Worm (Caenorhabditis elegans) whole organism, midembryonic: Measurements from ENCODE around the gene C18F10.7.

Experiments used
- T22C8.4 ChIP-seq: fragments of 200-800 bp; sonication (Bioruptor generic); IDR thresholded peaks from 2 replicates; pipeline ENCODE4 v1.3.6; 2022; ENCODE audit warnings: missing genetic modification characterization, missing compliant biosample characterization
- cog-1 ChIP-seq: sonication (generic microtip); optimal IDR thresholded peaks from 2 replicates; lab custom pipeline; 2016; ENCODE audit warnings: missing genetic modification characterization, missing compliant biosample characterization
- flt-1 ChIP-seq: fragments of 200-800 bp; sonication (Bioruptor generic); IDR thresholded peaks from 2 replicates; pipeline ENCODE4 v1.3.6; 2022; ENCODE audit warnings: missing genetic modification characterization, missing compliant biosample characterization
- klf-2 ChIP-seq: fragments of 200-800 bp; sonication (Bioruptor generic); conservative IDR thresholded peaks from 2 replicates; pipeline ENCODE4 v1.3.6; 2022; ENCODE audit warnings: missing genetic modification reagents, missing genetic modification characterization, missing compliant biosample characterization
- med-1 ChIP-seq: sonication (generic microtip); optimal IDR thresholded peaks from 2 replicates; lab custom pipeline; 2017; ENCODE audit warnings: missing genetic modification characterization, mild to moderate bottlenecking, missing compliant biosample characterization, antibody characterized with exemption, missing genetic modification reagents; ENCODE audit not compliant: insufficient read depth
- ref-1 ChIP-seq: fragments of 200-800 bp; sonication (Bioruptor generic); conservative IDR thresholded peaks from 2 replicates; pipeline ENCODE4 v1.3.6; 2022; ENCODE audit warnings: missing genetic modification reagents, missing genetic modification characterization, missing compliant biosample characterization
- tab-1 ChIP-seq: fragments of 200-800 bp; sonication (Bioruptor generic); IDR thresholded peaks from 2 replicates; pipeline ENCODE4 v1.3.6; 2022; ENCODE audit warnings: missing genetic modification characterization, missing compliant biosample characterization
- ztf-23 ChIP-seq: fragments of 200-800 bp; sonication (Bioruptor generic); IDR thresholded peaks from 2 replicates; pipeline ENCODE4 v1.3.6; 2022; ENCODE audit warnings: missing genetic modification reagents, missing genetic modification characterization, missing compliant biosample characterization
- ztf-29 ChIP-seq: fragments of 200-800 bp; sonication (Bioruptor generic); IDR thresholded peaks from 2 replicates; pipeline ENCODE4 v1.3.6; 2022; ENCODE audit warnings: missing genetic modification reagents, missing genetic modification characterization, missing compliant biosample characterization

C18F10.7 gene

DNA sequence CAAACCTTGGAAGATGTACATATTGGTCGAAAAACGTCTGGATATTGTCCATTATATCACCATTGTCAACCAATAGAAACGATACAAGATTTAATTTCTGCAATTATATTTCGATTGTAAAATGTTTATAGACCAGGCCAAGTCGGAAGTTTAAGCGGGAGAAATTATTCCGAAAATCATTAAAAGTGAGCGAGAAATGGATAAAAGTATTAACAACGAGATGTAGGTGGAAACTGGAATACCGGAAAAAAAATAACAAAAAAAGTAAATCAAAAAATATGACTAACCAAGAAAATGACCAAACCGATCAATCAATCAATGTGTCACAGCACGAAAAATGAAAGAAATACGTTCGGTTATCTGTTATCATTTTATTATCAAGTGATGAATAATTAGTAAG lies 9.0 kb upstream of the C18F10.7 start, which contains the start of gene F47D12.6:
Gene F47D12.6 (minus strand): TSS at position 101 of the 400 bp plus-strand sequence.
- TF ChIP-seq ref-1 (GFP tag; lab: Robert Waterston, UW): no peak
- no peak for TF ChIP-seq klf-2 (GFP tag; lab: Robert Waterston, UW)
- TF ChIP-seq med-1: no peak
- TF ChIP-seq tab-1 (GFP tag; lab: Robert Waterston, UW): no peak
- no peak for TF ChIP-seq T22C8.4 (GFP tag; lab: Robert Waterston, UW)
- no peak for TF ChIP-seq flt-1 (GFP tag; lab: Robert Waterston, UW)
- no peak for TF ChIP-seq cog-1 (tag; lab: Kevin White, UChicago)
- no peak for TF ChIP-seq ztf-29 (GFP tag; lab: Robert Waterston, UW)
- no peak for TF ChIP-seq ztf-23 (GFP tag; lab: Robert Waterston, UW)

DNA sequence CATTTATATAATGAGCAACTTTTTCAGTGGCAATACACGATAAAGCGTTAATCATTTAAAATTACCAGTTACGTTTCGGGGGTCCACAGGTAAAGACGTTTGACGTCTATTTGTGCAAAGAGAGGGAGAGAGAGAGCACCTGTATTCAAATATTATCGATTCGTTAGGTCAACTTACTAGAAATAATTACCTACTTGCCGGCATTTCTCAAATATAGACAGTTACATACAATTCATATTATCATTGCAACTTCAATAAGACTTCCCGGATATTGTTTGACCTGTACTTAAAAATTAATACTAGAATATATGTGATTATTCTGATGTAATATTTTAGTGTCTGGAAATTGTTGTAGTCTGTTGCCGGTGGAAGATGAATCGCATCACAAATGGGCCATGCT lies 7.7 kb upstream of the C18F10.7 start, which contains the start of gene gadr-3:
Gene gadr-3 (minus strand): TSS at position 101 of the 400 bp plus-strand sequence.
- no peak for TF ChIP-seq flt-1 (GFP tag; lab: Robert Waterston, UW)
- no peak for TF ChIP-seq ztf-29 (GFP tag; lab: Robert Waterston, UW)
- TF ChIP-seq ref-1 (GFP tag; lab: Robert Waterston, UW): no peak
- no peak for TF ChIP-seq ztf-23 (GFP tag; lab: Robert Waterston, UW)
- TF ChIP-seq cog-1 (tag; lab: Kevin White, UChicago): no peak
- TF ChIP-seq T22C8.4 (GFP tag; lab: Robert Waterston, UW): no peak
- TF ChIP-seq klf-2 (GFP tag; lab: Robert Waterston, UW): no peak
- no peak for TF ChIP-seq med-1
- TF ChIP-seq tab-1 (GFP tag; lab: Robert Waterston, UW): no peak

DNA sequence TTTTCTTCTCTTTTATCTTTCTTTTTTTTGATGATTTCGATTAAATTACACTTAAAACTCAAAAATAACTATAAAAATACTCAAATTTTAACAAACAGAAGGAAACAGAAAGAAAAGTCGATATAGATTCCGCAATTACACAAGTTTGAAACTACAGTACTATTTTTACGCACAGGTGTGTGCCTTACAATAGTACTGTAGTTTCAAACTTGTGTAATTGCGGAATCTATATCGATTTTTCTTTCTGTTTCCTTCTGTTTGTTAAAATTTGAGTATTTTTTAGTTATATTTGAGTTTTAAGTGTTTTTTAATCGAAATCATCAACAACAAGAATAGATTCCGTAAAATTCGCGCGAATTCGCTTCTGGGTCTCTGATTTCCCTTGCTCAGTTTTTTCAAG lies 4.9 kb upstream of the C18F10.7 start:
- TF ChIP-seq T22C8.4 (GFP tag; lab: Robert Waterston, UW): peak; percentile 36; the same call in 1 of the 2 replicates
- no peak for TF ChIP-seq ref-1 (GFP tag; lab: Robert Waterston, UW)

ce11 chrIII:6280070-6280596 lies 2.0 kb upstream of the C18F10.7 start, which contains the start of gene hmg-1.2:
TSS of gene hmg-1.2 (plus strand) at chrIII:6280380.
- TF ChIP-seq ztf-29 (GFP tag; lab: Robert Waterston, UW) (no peak), tab-1 (GFP tag; lab: Robert Waterston, UW) (no peak), ztf-23 (GFP tag; lab: Robert Waterston, UW) (no peak), flt-1 (GFP tag; lab: Robert Waterston, UW) (peak; percentile 49; the same call in 1 of the 2 replicates), klf-2 (GFP tag; lab: Robert Waterston, UW) (no peak), cog-1 (tag; lab: Kevin White, UChicago) (peak; percentile 74), T22C8.4 (GFP tag; lab: Robert Waterston, UW) (no peak)

DNA sequence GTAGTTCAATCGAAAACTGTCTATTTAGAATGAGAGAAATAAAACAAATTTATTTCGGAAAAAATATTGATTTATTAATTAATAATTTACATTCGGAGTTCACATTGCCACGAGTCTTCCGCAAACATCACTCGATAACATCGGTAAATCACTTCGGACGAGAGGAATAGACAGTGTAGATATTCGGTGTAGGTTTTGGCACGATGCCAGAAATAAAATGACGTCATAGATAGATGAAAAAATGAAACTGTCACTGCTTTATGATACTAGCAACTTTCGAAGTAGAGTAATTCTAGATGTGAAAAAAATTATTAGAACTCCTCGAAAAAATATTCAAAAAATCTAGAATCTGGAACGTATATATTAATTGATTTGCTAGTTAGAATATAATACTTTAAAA lies 1.3 kb upstream of the C18F10.7 start:
- TF ChIP-seq ztf-23 (GFP tag; lab: Robert Waterston, UW) (no peak), ztf-29 (GFP tag; lab: Robert Waterston, UW) (no peak), T22C8.4 (GFP tag; lab: Robert Waterston, UW) (no peak), flt-1 (GFP tag; lab: Robert Waterston, UW) (no peak), cog-1 (tag; lab: Kevin White, UChicago) (no peak), ref-1 (GFP tag; lab: Robert Waterston, UW) (no peak), tab-1 (GFP tag; lab: Robert Waterston, UW) (no peak), med-1 (no peak), klf-2 (GFP tag; lab: Robert Waterston, UW) (no peak)

ce11 chrIII:6272868-6273267 lies 5.3 kb downstream of the C18F10.7 start, which contains the start of gene C18F10.2:
TSS of gene C18F10.2 (plus strand) at chrIII:6273168.
- TF ChIP-seq tab-1 (GFP tag; lab: Robert Waterston, UW) (no peak), cog-1 (tag; lab: Kevin White, UChicago) (no peak), med-1 (no peak)

ce11 chrIII:6270277-6270676 lies 7.9 kb downstream of the C18F10.7 start, which contains the start of gene srg-3:
TSS of gene srg-3 (minus strand) at chrIII:6270377.
- TF ChIP-seq ztf-29 (GFP tag; lab: Robert Waterston, UW) (no peak), tab-1 (GFP tag; lab: Robert Waterston, UW) (no peak), klf-2 (GFP tag; lab: Robert Waterston, UW) (no peak), cog-1 (tag; lab: Kevin White, UChicago) (no peak)

DNA sequence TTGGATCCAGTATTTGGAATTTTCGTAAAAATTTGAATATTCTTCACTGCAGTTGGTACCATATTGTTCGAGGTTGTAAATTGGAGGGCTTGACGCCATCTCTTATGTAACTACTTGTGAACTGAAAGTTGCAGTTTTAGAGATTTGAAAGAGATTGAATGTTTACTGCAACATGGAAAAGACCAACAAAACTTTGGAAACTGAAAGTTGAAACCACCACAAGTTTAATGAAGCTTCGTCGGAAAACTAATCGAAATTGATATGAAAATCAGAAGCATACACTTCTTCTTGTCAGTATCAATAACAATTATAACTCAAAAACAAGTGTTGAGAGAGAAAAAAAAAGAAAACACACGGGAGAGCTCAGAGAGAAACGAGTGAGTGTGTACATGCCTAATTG lies 10.1 kb downstream of the C18F10.7 start, which contains the start of gene srg-7:
Gene srg-7 (minus strand): TSS at position 101 of the 400 bp plus-strand sequence.
- TF ChIP-seq T22C8.4 (GFP tag; lab: Robert Waterston, UW): no peak

- TF ChIP-seq T22C8.4 (GFP tag; lab: Robert Waterston, UW) (no peak), med-1 (no peak)
Observed at ce11 chrIII:6265911-6266310, 12.2 kb downstream of the C18F10.7 start, which contains the start of gene srg-6. TSS of gene srg-6 (minus strand) at chrIII:6266011.

DNA sequence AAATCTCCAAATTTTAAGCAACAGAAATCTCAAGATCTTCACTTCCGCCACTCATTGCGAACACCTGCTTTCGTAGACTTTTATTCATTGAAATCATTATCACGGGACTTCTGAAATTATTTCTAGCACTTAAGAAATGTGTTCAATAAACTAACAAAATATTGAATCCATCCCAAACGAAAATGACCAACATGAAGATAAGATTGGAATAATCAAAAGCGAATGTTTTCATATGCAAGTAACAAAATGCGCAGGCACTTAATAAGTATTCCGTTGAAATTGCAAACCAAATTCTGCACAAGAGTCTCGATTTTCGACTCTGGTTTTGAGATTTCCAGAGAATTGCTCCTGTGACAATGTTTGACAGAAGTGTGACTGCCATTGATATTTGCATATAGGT lies 13.7 kb downstream of the C18F10.7 start, which contains the start of gene srg-5:
Gene srg-5 (minus strand): TSS at position 101 of the 400 bp plus-strand sequence.
- TF ChIP-seq ztf-29 (GFP tag; lab: Robert Waterston, UW) (no peak), tab-1 (GFP tag; lab: Robert Waterston, UW) (no peak)

DNA sequence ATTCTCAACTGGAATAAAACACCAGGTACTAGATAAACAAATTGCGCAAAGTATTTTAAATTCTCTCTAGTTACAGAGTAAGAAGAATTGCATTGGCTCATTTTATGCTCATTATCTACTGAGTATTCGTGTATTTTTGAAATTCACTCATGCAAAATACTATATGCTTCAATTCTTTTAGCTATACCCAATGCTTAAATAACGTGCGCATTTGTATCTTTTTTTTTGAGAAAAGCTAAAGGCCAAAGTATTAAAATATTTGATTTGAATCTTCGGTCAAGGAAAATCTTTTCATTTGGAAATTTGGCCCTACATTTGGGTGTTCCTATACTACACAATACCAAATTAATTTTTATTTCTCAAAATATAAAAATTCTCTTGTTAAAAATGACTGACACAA lies 16.2 kb downstream of the C18F10.7 start, which contains the start of gene srg-4:
Gene srg-4 (minus strand): TSS at position 101 of the 400 bp plus-strand sequence.
- TF ChIP-seq ztf-23 (GFP tag; lab: Robert Waterston, UW): no peak
- TF ChIP-seq med-1: no peak
- no peak for TF ChIP-seq tab-1 (GFP tag; lab: Robert Waterston, UW)
- no peak for TF ChIP-seq cog-1 (tag; lab: Kevin White, UChicago)
- no peak for TF ChIP-seq flt-1 (GFP tag; lab: Robert Waterston, UW)
- no peak for TF ChIP-seq klf-2 (GFP tag; lab: Robert Waterston, UW)
- TF ChIP-seq ref-1 (GFP tag; lab: Robert Waterston, UW): no peak
